Worm (Caenorhabditis elegans): ENCODE results near the gene cst-1.

cst-1 gene

ce11 chrX:4383316-4383936 is 44.0 kb downstream of the cst-1 start, which contains the start of gene lst-2:
lst-2 (minus strand) TSS chrX:4383366.
- no peak for TF ChIP-seq unc-62 (GFP tag; optimal IDR thresholded peaks at IDR 0.05)

ce11 chrX:4386493-4386892 is 47.1 kb downstream of the cst-1 start:
- TF ChIP-seq unc-62 (GFP tag; optimal IDR thresholded peaks at IDR 0.05) = no peak

- no peak for TF ChIP-seq unc-62 (GFP tag; optimal IDR thresholded peaks at IDR 0.05)
These were observed 49.5 kb downstream of the cst-1 start, which contains the start of gene dpy-23 for ce11 chrX:4388834-4389409. dpy-23 (plus strand) TSS chrX:4389359.

ce11 chrX:4391680-4392079 is 52.2 kb downstream of the cst-1 start:
- TF ChIP-seq unc-62 (GFP tag; optimal IDR thresholded peaks at IDR 0.05) = no peak
